Worm (Caenorhabditis elegans): ENCODE results near the gene tag-124.

DNA sequence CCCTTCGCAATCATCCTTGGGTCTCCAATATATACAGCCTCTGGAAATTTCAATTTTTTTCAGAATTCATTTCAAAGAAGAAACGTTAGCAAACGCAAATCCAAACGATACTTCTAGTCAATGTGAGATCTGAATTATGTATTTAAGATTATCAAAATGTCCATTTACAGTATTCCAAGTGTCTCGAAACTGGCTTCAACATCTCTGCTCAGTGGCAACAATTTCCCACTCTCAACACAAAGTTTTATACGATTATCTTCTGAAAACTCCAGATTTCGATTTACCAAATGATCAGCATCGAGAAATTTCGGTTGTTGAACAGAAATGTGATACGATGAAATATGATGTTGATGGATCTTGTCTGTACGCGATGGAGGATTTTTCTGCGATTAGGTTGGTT, 34.5 kb upstream of the tag-124 start:
- TF ChIP-seq zag-1 (tag; optimal IDR thresholded peaks at IDR 0.05) (no peak), Y75B8A.6 (GFP tag; IDR thresholded peaks at IDR 0.05) (no peak), ztf-11 (tag; optimal IDR thresholded peaks at IDR 0.05) (no peak)

All from whole organism, L4 larva.